Fruit fly (Drosophila melanogaster) whole organism, embryonic: ENCODE results near the gene wapl.

ENCODE experiments used
- Awh ChIP-seq: fragments of 200-800 bp; sonication (Bioruptor generic); IDR thresholded peaks from 2 replicates; pipeline ENCODE4, ENCODE4 v1.3.6; 2022; ENCODE audit warnings: missing biosample characterization, missing genetic modification characterization
- BEAF-32 ChIP-seq: fragments of 200-800 bp; sonication (Bioruptor generic); optimal IDR thresholded peaks from 3 replicates; lab custom pipeline; 2017; ENCODE audit warnings: missing biosample characterization, missing genetic modification characterization, mild to moderate bottlenecking, moderate library complexity, missing genetic modification reagents
- Bdp1 ChIP-seq: fragments of 200-800 bp; sonication (Bioruptor generic); optimal IDR thresholded peaks from 3 replicates; lab custom pipeline; 2016; ENCODE audit warnings: missing biosample characterization, missing genetic modification characterization
- Bteb2 ChIP-seq: fragments of 200-800 bp; sonication (Bioruptor generic); optimal IDR thresholded peaks from 2 replicates; lab custom pipeline; 2016; ENCODE audit warnings: missing biosample characterization, missing genetic modification characterization
- CG10147 ChIP-seq: fragments of 200-800 bp; sonication (Bioruptor generic); optimal IDR thresholded peaks from 2 replicates; lab custom pipeline; 2019; ENCODE audit warnings: missing biosample characterization, mild to moderate bottlenecking, missing genetic modification characterization, moderate library complexity
- CG1024 ChIP-seq: fragments of 200-800 bp; sonication (Bioruptor generic); IDR thresholded peaks from 2 replicates; pipeline ENCODE4 v1.3.6; 2022; ENCODE audit warnings: missing biosample characterization, missing genetic modification characterization
- CG10543 ChIP-seq: fragments of 200-800 bp; sonication (Bioruptor generic); optimal IDR thresholded peaks from 3 replicates; lab custom pipeline; 2017; ENCODE audit warnings: missing biosample characterization, mild to moderate bottlenecking, missing genetic modification characterization, moderate library complexity
- CG11504 ChIP-seq: fragments of 200-800 bp; sonication (Bioruptor generic); optimal IDR thresholded peaks from 3 replicates; lab custom pipeline; 2019; ENCODE audit warnings: missing biosample characterization, mild to moderate bottlenecking, missing genetic modification characterization, moderate library complexity
- CG12104 ChIP-seq: fragments of 200-800 bp; sonication (Bioruptor generic); optimal IDR thresholded peaks from 3 replicates; lab custom pipeline; 2016; ENCODE audit warnings: missing biosample characterization, missing genetic modification characterization
- CG12155 ChIP-seq: fragments of 200-800 bp; sonication (Bioruptor generic); optimal IDR thresholded peaks from 3 replicates; lab custom pipeline; 2016; ENCODE audit warnings: missing biosample characterization, missing genetic modification characterization
- CG12219 ChIP-seq: fragments of 200-800 bp; sonication (Bioruptor generic); optimal IDR thresholded peaks from 3 replicates; lab custom pipeline; 2018; ENCODE audit warnings: missing biosample characterization, mild to moderate bottlenecking, missing genetic modification characterization
- CG12659 ChIP-seq: fragments of 200-800 bp; sonication (Bioruptor generic); optimal IDR thresholded peaks from 3 replicates; lab custom pipeline; 2017; ENCODE audit warnings: mild to moderate bottlenecking, missing biosample characterization, missing genetic modification reagents, missing genetic modification characterization
- CG13123 ChIP-seq: fragments of 200-800 bp; sonication (Bioruptor generic); optimal IDR thresholded peaks from 2 replicates; lab custom pipeline; 2016; ENCODE audit warnings: missing biosample characterization, missing genetic modification characterization
- CG13894 ChIP-seq: fragments of 200-800 bp; sonication (Bioruptor generic); optimal IDR thresholded peaks from 3 replicates; lab custom pipeline; 2018; ENCODE audit warnings: missing biosample characterization, mild to moderate bottlenecking, missing genetic modification characterization, moderate library complexity
- CG14050 ChIP-seq: fragments of 200-800 bp; sonication (Bioruptor generic); IDR thresholded peaks from 3 replicates; pipeline ENCODE4 v1.3.6; 2022; ENCODE audit warnings: missing biosample characterization, missing genetic modification characterization
- CG1603 ChIP-seq: fragments of 200-800 bp; sonication (Bioruptor generic); optimal IDR thresholded peaks from 2 replicates; lab custom pipeline; 2019; ENCODE audit warnings: missing biosample characterization, mild to moderate bottlenecking, missing genetic modification characterization, moderate library complexity
- CG16863 ChIP-seq: fragments of 200-800 bp; sonication (Bioruptor generic); optimal IDR thresholded peaks from 3 replicates; lab custom pipeline; 2016; ENCODE audit warnings: missing biosample characterization, missing genetic modification characterization
- CG17385 ChIP-seq: fragments of 200-800 bp; sonication (Bioruptor generic); optimal IDR thresholded peaks from 3 replicates; lab custom pipeline; 2018; ENCODE audit warnings: missing biosample characterization, mild to moderate bottlenecking, missing genetic modification characterization
- CG17568 ChIP-seq: fragments of 200-800 bp; sonication (Bioruptor generic); optimal IDR thresholded peaks from 2 replicates; lab custom pipeline; 2018; ENCODE audit warnings: missing biosample characterization, mild to moderate bottlenecking, missing genetic modification characterization, moderate library complexity
- CG17802 ChIP-seq: fragments of 200-800 bp; sonication (Bioruptor generic); optimal IDR thresholded peaks from 2 replicates; lab custom pipeline; 2018; ENCODE audit warnings: missing biosample characterization, mild to moderate bottlenecking, missing genetic modification characterization, moderate library complexity
- CG4328 ChIP-seq: fragments of 200-800 bp; sonication (Bioruptor generic); optimal IDR thresholded peaks from 3 replicates; lab custom pipeline; 2017; ENCODE audit warnings: missing biosample characterization, missing genetic modification reagents, missing genetic modification characterization
- CG4730 ChIP-seq: fragments of 200-800 bp; sonication (Bioruptor generic); IDR thresholded peaks from 2 replicates; pipeline ENCODE4 v1.3.6; 2022; ENCODE audit warnings: missing biosample characterization, missing genetic modification characterization
- CG7987 ChIP-seq: fragments of 200-800 bp; sonication (Bioruptor generic); optimal IDR thresholded peaks from 2 replicates; lab custom pipeline; 2018; ENCODE audit warnings: missing biosample characterization, mild to moderate bottlenecking, missing genetic modification characterization, moderate library complexity
- CG9609 ChIP-seq: fragments of 200-800 bp; sonication (Bioruptor generic); optimal IDR thresholded peaks from 3 replicates; lab custom pipeline; 2016; ENCODE audit warnings: missing biosample characterization, missing genetic modification characterization
- D19A ChIP-seq: fragments of 200-800 bp; optimal IDR thresholded peaks from 3 replicates; lab custom pipeline; 2019; ENCODE audit warnings: missing biosample characterization, mild to moderate bottlenecking, missing genetic modification characterization, moderate library complexity
- Hand ChIP-seq: fragments of 200-800 bp; sonication (Bioruptor generic); optimal IDR thresholded peaks from 2 replicates; lab custom pipeline; 2017; ENCODE audit warnings: mild to moderate bottlenecking, missing biosample characterization, missing genetic modification reagents, missing genetic modification characterization
- Lhr ChIP-seq: fragments of 200-800 bp; sonication (Bioruptor generic); optimal IDR thresholded peaks from 3 replicates; lab custom pipeline; 2017; ENCODE audit warnings: mild to moderate bottlenecking, missing biosample characterization, missing genetic modification reagents, missing genetic modification characterization
- Meics ChIP-seq: fragments of 200-800 bp; sonication (Bioruptor generic); optimal IDR thresholded peaks from 2 replicates; lab custom pipeline; 2017; ENCODE audit warnings: missing biosample characterization, mild to moderate bottlenecking, missing genetic modification characterization
- Mrtf ChIP-seq: fragments of 200-800 bp; sonication (Bioruptor generic); IDR thresholded peaks from 3 replicates; pipeline ENCODE4 v1.3.6; 2022; ENCODE audit warnings: missing biosample characterization, missing genetic modification characterization
- Oaz ChIP-seq: fragments of 200-800 bp; sonication (Bioruptor generic); IDR thresholded peaks from 2 replicates; pipeline ENCODE4 v1.3.6; 2022; ENCODE audit warnings: missing biosample characterization, missing genetic modification characterization
- Ptx1 ChIP-seq: fragments of 200-800 bp; sonication (Bioruptor generic); IDR thresholded peaks from 2 replicates; pipeline ENCODE4 v1.3.6; 2022; ENCODE audit warnings: missing biosample characterization, missing genetic modification characterization
- TFAM ChIP-seq: fragments of 200-800 bp; sonication (Bioruptor generic); optimal IDR thresholded peaks from 2 replicates; lab custom pipeline; 2017; ENCODE audit warnings: missing biosample characterization, missing genetic modification characterization, inconsistent platforms
- Vsx1 ChIP-seq: fragments of 200-800 bp; sonication (Bioruptor generic); optimal IDR thresholded peaks from 2 replicates; lab custom pipeline; 2017; ENCODE audit warnings: missing biosample characterization, mild to moderate bottlenecking, missing genetic modification characterization, missing genetic modification reagents
- ato ChIP-seq: fragments of 200-800 bp; sonication (Bioruptor generic); IDR thresholded peaks from 2 replicates; pipeline ENCODE4 v1.3.6; 2022; ENCODE audit warnings: missing biosample characterization, missing genetic modification characterization; ENCODE audit not compliant: partially characterized antibody
- crc ChIP-seq: fragments of 200-800 bp; sonication (Bioruptor generic); optimal IDR thresholded peaks from 2 replicates; lab custom pipeline; 2016; ENCODE audit warnings: missing biosample characterization, missing genetic modification characterization
- emc ChIP-seq: fragments of 200-800 bp; sonication (Bioruptor generic); optimal IDR thresholded peaks from 2 replicates; lab custom pipeline; 2016; ENCODE audit warnings: missing biosample characterization, missing genetic modification characterization
- eve ChIP-seq, 2 experiments: fragments of >200 bp; optimal IDR thresholded peaks; 2 replicates each; lab custom pipeline; 2017; ENCODE audit warnings: missing biosample characterization in 2 of 2, missing genetic modification characterization in 2 of 2
- fd64A ChIP-seq: fragments of 200-800 bp; sonication (Bioruptor generic); optimal IDR thresholded peaks from 3 replicates; lab custom pipeline; 2018; ENCODE audit warnings: missing biosample characterization, mild to moderate bottlenecking, missing genetic modification characterization
- gsb-n ChIP-seq: fragments of 200-800 bp; sonication (Bioruptor generic); optimal IDR thresholded peaks from 3 replicates; lab custom pipeline; 2018; ENCODE audit warnings: missing biosample characterization, mild to moderate bottlenecking, missing genetic modification characterization
- kni ChIP-seq: fragments of 200-800 bp; sonication (Bioruptor generic); optimal IDR thresholded peaks from 3 replicates; lab custom pipeline; 2017; ENCODE audit warnings: mild to moderate bottlenecking, missing biosample characterization, missing genetic modification reagents, missing genetic modification characterization
- lbe ChIP-seq: fragments of 200-800 bp; sonication (Bioruptor generic); optimal IDR thresholded peaks from 2 replicates; lab custom pipeline; 2016; ENCODE audit warnings: missing biosample characterization, mild to moderate bottlenecking, missing genetic modification characterization
- pnt ChIP-seq: fragments of 200-800 bp; sonication (Bioruptor generic); optimal IDR thresholded peaks from 3 replicates; lab custom pipeline; 2016; ENCODE audit warnings: missing biosample characterization, missing genetic modification characterization
- prd ChIP-seq, 3 experiments: fragments of >200 bp in 2 of 3; fragments of 200-800 bp in 1 of 3; sonication (Bioruptor generic) in 1 of 3; optimal IDR thresholded peaks in 2 of 3; IDR thresholded peaks in 1 of 3; 2 replicates in 2 of 3; 3 replicates in 1 of 3; pipeline versions ENCODE4 v1.3.6 to Lab custom; 2017 to 2022; ENCODE audit warnings: missing biosample characterization in 1 of 3, missing genetic modification characterization in 1 of 3
- pros ChIP-seq: fragments of 200-800 bp; sonication (Bioruptor generic); optimal IDR thresholded peaks from 3 replicates; lab custom pipeline; 2019; ENCODE audit warnings: missing biosample characterization, mild to moderate bottlenecking, missing genetic modification characterization, moderate library complexity
- pum ChIP-seq: fragments of 200-800 bp; sonication (Bioruptor generic); optimal IDR thresholded peaks from 2 replicates; lab custom pipeline; 2016; ENCODE audit warnings: missing biosample characterization, missing genetic modification characterization
- ro ChIP-seq: fragments of 200-800 bp; sonication (Bioruptor generic); IDR thresholded peaks from 2 replicates; pipeline ENCODE4 v1.3.6; 2022; ENCODE audit warnings: missing biosample characterization, missing genetic modification characterization
- tin ChIP-seq: fragments of 200-800 bp; sonication (Bioruptor generic); optimal IDR thresholded peaks from 3 replicates; lab custom pipeline; 2016; ENCODE audit warnings: missing biosample characterization, missing genetic modification characterization
- trh ChIP-seq: fragments of 200-800 bp; sonication (Bioruptor generic); optimal IDR thresholded peaks from 2 replicates; lab custom pipeline; 2016; ENCODE audit warnings: missing biosample characterization, missing genetic modification characterization

wapl gene

DNA sequence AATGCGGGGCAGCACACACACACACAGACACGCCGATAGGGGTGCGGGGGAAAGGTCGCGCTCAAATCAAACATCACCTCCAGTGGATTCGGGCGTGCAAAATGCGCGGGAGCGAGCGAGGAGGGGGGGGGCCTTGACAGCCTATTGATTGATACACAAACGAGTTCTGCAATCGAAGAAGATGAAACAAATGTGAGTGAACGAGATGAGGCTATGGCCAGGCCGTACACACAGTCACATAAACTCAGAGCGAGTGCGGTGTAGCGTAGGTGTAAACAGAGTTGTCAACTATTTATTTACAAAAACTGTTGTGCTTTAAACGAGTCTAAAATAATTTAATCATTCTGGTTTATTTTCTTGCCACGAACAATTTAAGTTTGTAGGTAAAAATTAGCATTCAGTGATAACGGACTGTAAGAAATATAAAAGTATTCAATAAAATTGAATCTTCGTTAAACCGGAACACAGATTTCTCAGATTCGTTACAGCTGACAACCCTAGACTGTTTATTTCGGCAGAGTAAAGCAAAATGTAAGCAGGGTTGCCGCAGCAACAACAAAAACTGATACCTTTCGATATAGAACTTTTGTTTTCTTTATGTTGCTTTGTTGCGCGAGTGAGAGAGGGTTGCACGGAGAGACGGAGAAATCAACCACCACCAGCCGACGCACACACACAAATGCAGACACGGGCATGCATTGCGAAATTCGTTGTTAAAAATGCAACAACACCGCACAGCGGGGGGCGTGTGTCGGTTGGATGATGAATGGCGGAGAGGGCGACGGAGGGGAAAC is 23.6 kb downstream of the wapl start (continued):
- peak; percentile 75 for TF ChIP-seq fd64A (GFP tag; lab: Kevin White, UChicago)
- TF ChIP-seq BEAF-32 (GFP tag; lab: Kevin White, UChicago) = peak; percentile 6
- peak; percentile 77 for TF ChIP-seq pnt
- TF ChIP-seq CG10543 (GFP tag; lab: Kevin White, UChicago) = peak; percentile 96
- TF ChIP-seq CG1603 (tag; lab: Kevin White, UChicago) = peak; percentile 90
- TF ChIP-seq CG17568 = peak; percentile 93
- TF ChIP-seq CG7987 (GFP tag; lab: Kevin White, UChicago) = peak; percentile 54
- TF ChIP-seq pum (GFP tag; lab: Kevin White, UChicago) = peak; percentile 80
- peak; percentile 76 for TF ChIP-seq Oaz
- peak; percentile 75 for TF ChIP-seq lbe
- peak; percentile 67 for TF ChIP-seq CG9609 (GFP tag; lab: Kevin White, UChicago)
- peak; percentile 77 for TF ChIP-seq CG12155 (GFP tag; lab: Kevin White, UChicago)
- TF ChIP-seq CG16863 (GFP tag; lab: Kevin White, UChicago) = peak; percentile 77
- TF ChIP-seq CG4730 (GFP tag; lab: Robert Waterston, UW) = peak; percentile 68
- peak; percentile 86 for TF ChIP-seq CG12219
- TF ChIP-seq CG12659 = peak; percentile 93
- peak; percentile 82 for TF ChIP-seq CG12104
- peak; percentile 89 for TF ChIP-seq CG17385 (GFP tag; lab: Kevin White, UChicago)
- TF ChIP-seq D19A (tag; lab: Kevin White, UChicago) = peak; percentile 89
- TF ChIP-seq tin (GFP tag; lab: Kevin White, UChicago) = peak; percentile 85
- TF ChIP-seq CG11504 (tag; lab: Kevin White, UChicago) = peak; percentile 93
- TF ChIP-seq ro (GFP tag; lab: Robert Waterston, UW) = peak; percentile 48; the same call in 1 of the 2 replicates
- peak; percentile 88 for TF ChIP-seq gsb-n (tag; lab: Kevin White, UChicago)
- peak; percentile 76 for TF ChIP-seq crc
- peak; percentile 71; the same call in 1 of the 2 replicates for TF ChIP-seq Awh (GFP tag; lab: Robert Waterston, UW)
- TF ChIP-seq CG17802 (tag; lab: Kevin White, UChicago) = peak; percentile 66
- TF ChIP-seq CG1024 (GFP tag; lab: Robert Waterston, UW) = peak; percentile 40
- TF ChIP-seq Lhr (GFP tag; lab: Kevin White, UChicago) = peak; percentile 68
- peak; percentile 54 for TF ChIP-seq trh (GFP tag; lab: Kevin White, UChicago)
- TF ChIP-seq TFAM = no peak
- peak; percentile 71 for TF ChIP-seq CG13123
- peak; percentile 80 for TF ChIP-seq Bteb2 (GFP tag; lab: Kevin White, UChicago)
- peak; percentile 90 for TF ChIP-seq CG13894
- TF ChIP-seq prd (optimal IDR thresholded peaks at IDR 0.05; lab: Kevin White, UChicago) = no peak
- peak; percentile 91 for TF ChIP-seq prd (GFP tag; IDR thresholded peaks at IDR 0.05; lab: Robert Waterston, UW)
- peak; percentile 66 for TF ChIP-seq emc (GFP tag; lab: Kevin White, UChicago)
- TF ChIP-seq Hand (GFP tag; lab: Kevin White, UChicago) = peak; percentile 90
- peak; percentile 87 for TF ChIP-seq CG10147 (GFP tag; lab: Kevin White, UChicago)
- no peak for TF ChIP-seq eve (GFP tag; optimal IDR thresholded peaks at IDR 0.05; lab: Kevin White, UChicago)
- TF ChIP-seq ato (GFP tag; lab: Robert Waterston, UW) = no peak
- peak; percentile 91 for TF ChIP-seq Meics (GFP tag; lab: Kevin White, UChicago)
- peak; percentile 81 for TF ChIP-seq kni
- TF ChIP-seq pros (GFP tag; lab: Kevin White, UChicago) = peak; percentile 94
- peak; percentile 67 for TF ChIP-seq Bdp1 (GFP tag; lab: Kevin White, UChicago)
- TF ChIP-seq Vsx1 (GFP tag; lab: Kevin White, UChicago) = peak; percentile 67
- peak; percentile 91 for TF ChIP-seq CG4328 (GFP tag; lab: Kevin White, UChicago)
- TF ChIP-seq Mrtf (GFP tag; lab: Robert Waterston, UW) = peak; percentile 83
- TF ChIP-seq CG14050 (GFP tag; lab: Robert Waterston, UW) = peak; percentile 79
- peak; percentile 90 for TF ChIP-seq Ptx1 (GFP tag; lab: Robert Waterston, UW)
